Worm (Caenorhabditis elegans): ENCODE measurements around the gene ekl-6.

DNA sequence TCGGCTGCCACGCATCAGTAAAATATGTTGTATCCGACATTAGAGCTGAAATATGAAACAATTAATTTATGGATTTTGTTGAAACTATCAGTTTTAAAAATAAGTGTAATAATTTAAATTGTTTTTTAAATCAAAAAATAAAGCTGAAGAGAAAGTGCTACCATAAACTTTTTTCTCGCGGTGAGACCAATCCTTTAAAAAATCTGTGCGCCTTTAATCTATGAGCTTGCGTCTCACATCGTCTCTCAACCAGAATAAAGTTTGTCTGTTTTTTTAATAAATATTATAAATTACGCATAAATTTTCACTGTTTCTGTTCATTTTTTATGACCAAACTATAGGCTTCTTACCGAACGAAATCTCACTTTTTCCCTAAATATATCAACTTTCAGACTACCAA lies 19.0 kb downstream of the ekl-6 start, which contains the start of gene T16H12.3:
- TF ChIP-seq him-1 (tag; optimal IDR thresholded peaks at IDR 0.05), result no peak
- TF ChIP-seq dao-5 (tag; optimal IDR thresholded peaks at IDR 0.05), result no peak

All from whole organism, L4/young adult.